Fruit fly (Drosophila melanogaster) whole organism, embryonic: ENCODE results near the gene Trl.

Experiments used
- Abd-B ChIP-seq: fragments of 200-800 bp; sonication (Bioruptor generic); optimal IDR thresholded peaks from 2 replicates; lab custom pipeline; 2018; ENCODE audit warnings: missing biosample characterization, mild to moderate bottlenecking, missing genetic modification characterization, moderate library complexity
- Awh ChIP-seq: fragments of 200-800 bp; sonication (Bioruptor generic); IDR thresholded peaks from 2 replicates; pipeline ENCODE4, ENCODE4 v1.3.6; 2022; ENCODE audit warnings: missing biosample characterization, missing genetic modification characterization
- CG10321 ChIP-seq: fragments of 200-800 bp; sonication (Bioruptor generic); IDR thresholded peaks from 2 replicates; pipeline ENCODE4 v1.3.6; 2022; ENCODE audit warnings: missing biosample characterization, missing genetic modification characterization
- CG11247 ChIP-seq: fragments of 200-800 bp; sonication (Bioruptor generic); IDR thresholded peaks from 2 replicates; pipeline ENCODE4 v1.3.6; 2022; ENCODE audit warnings: missing biosample characterization, missing genetic modification characterization
- CG11723 ChIP-seq: fragments of 200-800 bp; sonication (Bioruptor generic); optimal IDR thresholded peaks from 2 replicates; lab custom pipeline; 2017; ENCODE audit warnings: missing biosample characterization, mild to moderate bottlenecking, missing genetic modification characterization
- CG13123 ChIP-seq: fragments of 200-800 bp; sonication (Bioruptor generic); optimal IDR thresholded peaks from 2 replicates; lab custom pipeline; 2016; ENCODE audit warnings: missing biosample characterization, missing genetic modification characterization
- CG15479 ChIP-seq: fragments of 200-800 bp; sonication (Bioruptor generic); optimal IDR thresholded peaks from 3 replicates; lab custom pipeline; 2019; ENCODE audit warnings: missing biosample characterization, mild to moderate bottlenecking, missing genetic modification characterization, moderate library complexity
- CG1792 ChIP-seq: fragments of 200-800 bp; sonication (Bioruptor generic); optimal IDR thresholded peaks from 2 replicates; lab custom pipeline; 2016; ENCODE audit warnings: missing biosample characterization, missing genetic modification characterization
- CG2120 ChIP-seq: fragments of 200-800 bp; sonication (Bioruptor generic); optimal IDR thresholded peaks from 3 replicates; lab custom pipeline; 2016; ENCODE audit warnings: missing biosample characterization, missing genetic modification characterization
- CG2712 ChIP-seq: fragments of 200-800 bp; optimal IDR thresholded peaks from 3 replicates; lab custom pipeline; 2019; ENCODE audit warnings: missing biosample characterization, mild to moderate bottlenecking, missing genetic modification characterization, moderate library complexity
- CG3065 ChIP-seq: fragments of 200-800 bp; sonication (Bioruptor generic); optimal IDR thresholded peaks from 2 replicates; lab custom pipeline; 2016; ENCODE audit warnings: missing biosample characterization, missing genetic modification characterization
- CG5245 ChIP-seq: fragments of 200-800 bp; sonication (Bioruptor generic); optimal IDR thresholded peaks from 3 replicates; lab custom pipeline; 2016; ENCODE audit warnings: missing biosample characterization, missing genetic modification characterization
- CG7839 ChIP-seq: fragments of 200-800 bp; sonication (Bioruptor generic); optimal IDR thresholded peaks from 3 replicates; lab custom pipeline; 2018; ENCODE audit warnings: missing biosample characterization, mild to moderate bottlenecking, missing genetic modification characterization, moderate library complexity
- CG8281 ChIP-seq: fragments of 200-800 bp; sonication (Bioruptor generic); optimal IDR thresholded peaks from 2 replicates; lab custom pipeline; 2018; ENCODE audit warnings: missing biosample characterization, mild to moderate bottlenecking, missing genetic modification characterization, moderate library complexity
- CG9215 ChIP-seq: fragments of 200-800 bp; sonication (Bioruptor generic); IDR thresholded peaks from 2 replicates; pipeline ENCODE4 v1.3.6; 2022; ENCODE audit warnings: missing biosample characterization, missing genetic modification characterization
- Camta ChIP-seq: fragments of 200-800 bp; sonication (Bioruptor generic); optimal IDR thresholded peaks from 2 replicates; lab custom pipeline; 2016; ENCODE audit warnings: missing biosample characterization, missing genetic modification characterization
- D19A ChIP-seq: fragments of 200-800 bp; optimal IDR thresholded peaks from 3 replicates; lab custom pipeline; 2019; ENCODE audit warnings: missing biosample characterization, mild to moderate bottlenecking, missing genetic modification characterization, moderate library complexity
- E2f1 ChIP-seq: fragments of 200-800 bp; sonication (Bioruptor generic); IDR thresholded peaks from 2 replicates; pipeline ENCODE4 v1.3.6; 2022; ENCODE audit warnings: missing biosample characterization, missing genetic modification characterization
- Fer2 ChIP-seq: fragments of 200-800 bp; sonication (Bioruptor generic); optimal IDR thresholded peaks from 2 replicates; lab custom pipeline; 2018; ENCODE audit warnings: missing biosample characterization, mild to moderate bottlenecking, missing genetic modification characterization, moderate library complexity
- Gsc ChIP-seq: fragments of 200-800 bp; sonication (Bioruptor generic); IDR thresholded peaks from 2 replicates; pipeline ENCODE4 v1.3.6; 2022; ENCODE audit warnings: missing biosample characterization, missing genetic modification characterization
- Hmx ChIP-seq: fragments of 200-800 bp; sonication (Bioruptor generic); optimal IDR thresholded peaks from 2 replicates; lab custom pipeline; 2016; ENCODE audit warnings: missing biosample characterization, missing genetic modification characterization
- Hr39 ChIP-seq: fragments of >200 bp; optimal IDR thresholded peaks from 2 replicates; lab custom pipeline; 2017
- Hr51 ChIP-seq, 2 experiments: fragments of 200-800 bp; sonication (Bioruptor generic); optimal IDR thresholded peaks; 2 replicates in 1 of 2; 3 replicates in 1 of 2; lab custom pipeline; 2016 to 2018; ENCODE audit warnings: missing biosample characterization in 2 of 2, missing genetic modification characterization in 2 of 2, mild to moderate bottlenecking in 1 of 2, moderate library complexity in 1 of 2
- Hsf ChIP-seq: fragments of 200-800 bp; sonication (Bioruptor generic); optimal IDR thresholded peaks from 3 replicates; lab custom pipeline; 2016; ENCODE audit warnings: missing biosample characterization, missing genetic modification characterization
- Lim3 ChIP-seq: fragments of 200-800 bp; sonication (Bioruptor generic); IDR thresholded peaks from 2 replicates; pipeline ENCODE4 v1.3.6; 2022; ENCODE audit warnings: missing biosample characterization, missing genetic modification characterization
- NC2β ChIP-seq: fragments of 200-800 bp; sonication (Bioruptor generic); optimal IDR thresholded peaks from 2 replicates; lab custom pipeline; 2016; ENCODE audit warnings: missing biosample characterization, missing genetic modification characterization
- Neu2 ChIP-seq: fragments of 200-800 bp; sonication (Bioruptor generic); optimal IDR thresholded peaks from 3 replicates; lab custom pipeline; 2016; ENCODE audit warnings: missing biosample characterization, missing genetic modification characterization, borderline replicate concordance
- Ptx1 ChIP-seq: fragments of 200-800 bp; sonication (Bioruptor generic); IDR thresholded peaks from 2 replicates; pipeline ENCODE4 v1.3.6; 2022; ENCODE audit warnings: missing biosample characterization, missing genetic modification characterization
- Xrp1 ChIP-seq: fragments of 200-800 bp; sonication (Bioruptor generic); IDR thresholded peaks from 2 replicates; pipeline ENCODE4 v1.3.6; 2022; ENCODE audit warnings: missing biosample characterization, missing genetic modification characterization
- bab2 ChIP-seq: fragments of 200-800 bp; sonication (Bioruptor generic); optimal IDR thresholded peaks from 2 replicates; lab custom pipeline; 2016; ENCODE audit warnings: missing biosample characterization, missing genetic modification characterization
- bbx ChIP-seq: fragments of 200-800 bp; sonication (Bioruptor generic); IDR thresholded peaks from 2 replicates; pipeline ENCODE4 v1.3.6; 2022; ENCODE audit warnings: missing biosample characterization, missing genetic modification characterization; ENCODE audit not compliant: partially characterized antibody
- dysf ChIP-seq: fragments of 200-800 bp; sonication (Bioruptor generic); IDR thresholded peaks from 3 replicates; pipeline ENCODE4 v1.3.6; 2022; ENCODE audit warnings: missing biosample characterization, missing genetic modification characterization
- fd3F ChIP-seq: fragments of 200-800 bp; sonication (Bioruptor generic); optimal IDR thresholded peaks from 2 replicates; lab custom pipeline; 2018; ENCODE audit warnings: missing biosample characterization, mild to moderate bottlenecking, missing genetic modification characterization, moderate library complexity
- fd64A ChIP-seq: fragments of 200-800 bp; sonication (Bioruptor generic); optimal IDR thresholded peaks from 3 replicates; lab custom pipeline; 2018; ENCODE audit warnings: missing biosample characterization, mild to moderate bottlenecking, missing genetic modification characterization
- h ChIP-seq: fragments of >200 bp; optimal IDR thresholded peaks from 2 replicates; lab custom pipeline; 2017
- jigr1 ChIP-seq: fragments of 200-800 bp; sonication (Bioruptor generic); IDR thresholded peaks from 3 replicates; pipeline ENCODE4 v1.3.6; 2022; ENCODE audit warnings: missing biosample characterization, missing genetic modification characterization
- kah ChIP-seq: fragments of 200-800 bp; sonication (Bioruptor generic); optimal IDR thresholded peaks from 2 replicates; lab custom pipeline; 2018; ENCODE audit warnings: missing biosample characterization, mild to moderate bottlenecking, missing genetic modification characterization
- otp ChIP-seq: fragments of 200-800 bp; sonication (Bioruptor generic); IDR thresholded peaks from 3 replicates; pipeline ENCODE4, ENCODE4 v1.3.6; 2022; ENCODE audit warnings: missing biosample characterization, missing genetic modification characterization
- p53 ChIP-seq: fragments of 200-800 bp; sonication (Bioruptor generic); optimal IDR thresholded peaks from 2 replicates; lab custom pipeline; 2016; ENCODE audit warnings: missing biosample characterization, missing genetic modification characterization
- pb ChIP-seq: fragments of 200-800 bp; sonication (Bioruptor generic); optimal IDR thresholded peaks from 3 replicates; lab custom pipeline; 2016; ENCODE audit warnings: missing biosample characterization, missing genetic modification characterization
- phol ChIP-seq: fragments of 200-800 bp; sonication (Bioruptor generic); optimal IDR thresholded peaks from 3 replicates; lab custom pipeline; 2018; ENCODE audit warnings: missing biosample characterization, mild to moderate bottlenecking, missing genetic modification characterization, moderate library complexity
- psq ChIP-seq: fragments of 200-800 bp; sonication (Bioruptor generic); optimal IDR thresholded peaks from 2 replicates; lab custom pipeline; 2017; ENCODE audit warnings: missing biosample characterization, missing genetic modification characterization
- ranshi ChIP-seq: fragments of 200-800 bp; sonication (Bioruptor generic); IDR thresholded peaks from 2 replicates; pipeline ENCODE4 v1.3.6; 2022; ENCODE audit warnings: missing biosample characterization, missing genetic modification characterization
- rib ChIP-seq: fragments of 200-800 bp; sonication (Bioruptor generic); IDR thresholded peaks from 2 replicates; pipeline ENCODE4 v1.3.6; 2022; ENCODE audit warnings: missing biosample characterization, missing genetic modification characterization
- sc ChIP-seq, 3 experiments: fragments of >200 bp in 2 of 3; fragments of 200-800 bp in 1 of 3; sonication (Bioruptor generic) in 1 of 3; optimal IDR thresholded peaks; 2 replicates in 2 of 3; 3 replicates in 1 of 3; lab custom pipeline; 2017; ENCODE audit warnings: mild to moderate bottlenecking in 1 of 3, missing biosample characterization in 1 of 3, missing genetic modification characterization in 1 of 3, missing genetic modification reagents in 1 of 3
- so ChIP-seq: fragments of 200-800 bp; sonication (Bioruptor generic); IDR thresholded peaks from 3 replicates; pipeline ENCODE4 v1.3.6; 2022; ENCODE audit warnings: missing biosample characterization, missing genetic modification characterization
- ssp ChIP-seq: fragments of 200-800 bp; sonication (Bioruptor generic); IDR thresholded peaks from 2 replicates; pipeline ENCODE4 v1.3.6; 2022; ENCODE audit warnings: missing biosample characterization, missing genetic modification characterization
- tap ChIP-seq: fragments of 200-800 bp; optimal IDR thresholded peaks from 3 replicates; lab custom pipeline; 2019; ENCODE audit warnings: missing biosample characterization, mild to moderate bottlenecking, missing genetic modification characterization, moderate library complexity
- trh ChIP-seq: fragments of 200-800 bp; sonication (Bioruptor generic); optimal IDR thresholded peaks from 2 replicates; lab custom pipeline; 2016; ENCODE audit warnings: missing biosample characterization, missing genetic modification characterization
- zen ChIP-seq: fragments of 200-800 bp; sonication (Bioruptor generic); optimal IDR thresholded peaks from 3 replicates; lab custom pipeline; 2018; ENCODE audit warnings: missing biosample characterization, mild to moderate bottlenecking, missing genetic modification characterization, moderate library complexity

Gene Trl

dm6 chr3L:14755951-14756723, 4.7 kb downstream of the Trl start (continued):
- peak; percentile 14 for TF ChIP-seq CG13123
- peak; percentile 71 for TF ChIP-seq Camta (GFP tag; lab: Kevin White, UChicago)
- no peak for TF ChIP-seq h (lab: Kevin White, UChicago)
- TF ChIP-seq Hr51 (GFP tag; optimal IDR thresholded peaks at IDR 0.05; lab: Kevin White, UChicago), result peak; percentile 53 to 94
- TF ChIP-seq bab2 (GFP tag; lab: Kevin White, UChicago), result peak; percentile 83
- peak; percentile 15; the same call in 1 of the 2 replicates for TF ChIP-seq Awh
- no peak for TF ChIP-seq CG3065 (GFP tag; lab: Kevin White, UChicago)
- no peak; the same call in 1 of the 2 replicates for TF ChIP-seq ssp (GFP tag; lab: Robert Waterston, UW)
- no peak for TF ChIP-seq p53 (GFP tag; lab: Kevin White, UChicago)
- peak; percentile 83 for TF ChIP-seq D19A (tag; lab: Kevin White, UChicago)
- peak; percentile 72; the same call in 1 of the 3 replicates for TF ChIP-seq so (GFP tag; lab: Robert Waterston, UW)
- no peak for TF ChIP-seq Neu2 (GFP tag; lab: Kevin White, UChicago)
- no peak for TF ChIP-seq Gsc (GFP tag; lab: Robert Waterston, UW)
- peak; percentile 44; the same call in 1 of the 2 replicates for TF ChIP-seq bbx (GFP tag; lab: Robert Waterston, UW)
- peak; percentile 79; the same call in 2 of the 3 replicates for TF ChIP-seq jigr1 (GFP tag; lab: Robert Waterston, UW)
- TF ChIP-seq Lim3 (GFP tag; lab: Robert Waterston, UW), result peak; percentile 67
- peak; percentile 94 for TF ChIP-seq CG2120 (GFP tag; lab: Kevin White, UChicago)
- peak; percentile 88 for TF ChIP-seq CG2712 (tag; lab: Kevin White, UChicago)
- TF ChIP-seq phol (tag; lab: Kevin White, UChicago), result peak; percentile 91
- peak; percentile 94 for TF ChIP-seq dysf (GFP tag; lab: Robert Waterston, UW)
- TF ChIP-seq CG10321, result peak; percentile 97
- peak; percentile 89 for TF ChIP-seq Hmx (GFP tag; lab: Kevin White, UChicago)
- peak; percentile 32 for TF ChIP-seq zen (tag; lab: Kevin White, UChicago)
- no peak for TF ChIP-seq otp (GFP tag; lab: Robert Waterston, UW)
- TF ChIP-seq NC2β (GFP tag; lab: Kevin White, UChicago), result peak; percentile 56
- TF ChIP-seq Abd-B, result peak; percentile 89
- TF ChIP-seq Hsf (GFP tag; lab: Kevin White, UChicago), result peak; percentile 89
- TF ChIP-seq CG7839, result peak; percentile 94
- TF ChIP-seq rib (GFP tag; lab: Robert Waterston, UW), result 0 out of 2 replicates have a peak, but pooled peaks have one; percentile 48
- TF ChIP-seq Hr39, result no peak
- TF ChIP-seq fd64A (GFP tag; lab: Kevin White, UChicago), result peak; percentile 7
- TF ChIP-seq E2f1 (GFP tag; lab: Robert Waterston, UW), result peak; percentile 79
- TF ChIP-seq Xrp1 (GFP tag; lab: Robert Waterston, UW), result peak; percentile 72
- TF ChIP-seq psq, result peak; percentile 43
- peak; percentile 70 for TF ChIP-seq CG5245
- TF ChIP-seq CG11723, result peak; percentile 81
- TF ChIP-seq pb (GFP tag; lab: Kevin White, UChicago), result no peak
- TF ChIP-seq trh (GFP tag; lab: Kevin White, UChicago), result peak; percentile 28
- peak; percentile 82 for TF ChIP-seq tap (tag; lab: Kevin White, UChicago)
- peak; percentile 86 for TF ChIP-seq CG9215
- TF ChIP-seq fd3F (GFP tag; lab: Kevin White, UChicago), result peak; percentile 87
- TF ChIP-seq CG8281 (tag; lab: Kevin White, UChicago), result peak; percentile 76
- TF ChIP-seq ranshi (GFP tag; lab: Robert Waterston, UW), result peak; percentile 70
- TF ChIP-seq CG15479 (GFP tag; lab: Kevin White, UChicago), result no peak
- peak; percentile 90 for TF ChIP-seq Ptx1 (GFP tag; lab: Robert Waterston, UW)
- peak; percentile 76 for TF ChIP-seq Fer2
- TF ChIP-seq CG1792 (GFP tag; lab: Kevin White, UChicago), result peak; percentile 21
- peak; percentile 75 for TF ChIP-seq CG11247 (GFP tag; lab: Robert Waterston, UW)
- peak; percentile 51 for TF ChIP-seq kah (GFP tag; lab: Kevin White, UChicago)
- TF ChIP-seq sc (optimal IDR thresholded peaks at IDR 0.05; lab: Kevin White, UChicago), result no peak
- TF ChIP-seq sc (GFP tag; optimal IDR thresholded peaks at IDR 0.05; lab: Kevin White, UChicago), result peak; percentile 43
